Worm (Caenorhabditis elegans) whole organism, L4 larva: Measurements from ENCODE around the gene glr-2.
A peak's percentile ranks its signal among the peaks of the same experiment; 100 is the strongest.

Source experiments
- F26F4.8 ChIP-seq: fragments of 200-800 bp; sonication (Bioruptor generic); conservative IDR thresholded peaks from 2 replicates; pipeline ENCODE4 v1.3.6; 2022; ENCODE audit warnings: missing genetic modification characterization, missing compliant biosample characterization
- F44E2.7 ChIP-seq: fragments of 200-800 bp; sonication (Bioruptor generic); IDR thresholded peaks from 2 replicates; pipeline ENCODE4 v2.1.2; 2022; ENCODE audit warnings: missing genetic modification characterization, missing compliant biosample characterization
- T20F7.1 ChIP-seq: fragments of 200-800 bp; sonication (Bioruptor generic); optimal IDR thresholded peaks from 2 replicates; lab custom pipeline; 2018; ENCODE audit warnings: mild to moderate bottlenecking, missing genetic modification characterization, missing compliant biosample characterization
- Y48G9A.11 ChIP-seq: fragments of 200-800 bp; sonication (Bioruptor generic); IDR thresholded peaks from 2 replicates; pipeline ENCODE4 v1.3.6; 2022; ENCODE audit warnings: missing genetic modification reagents, missing genetic modification characterization, missing compliant biosample characterization
- Y5F2A.4 ChIP-seq: fragments of 200-800 bp; sonication (Bioruptor generic); optimal IDR thresholded peaks from 2 replicates; lab custom pipeline; 2018; ENCODE audit warnings: mild to moderate bottlenecking, missing genetic modification characterization, missing compliant biosample characterization
- aha-1 ChIP-seq: fragments of 150-350 bp; peaks from one replicate; lab custom pipeline; 2014; ENCODE audit warnings: missing biosample characterization, missing genetic modification characterization
- arid-1 ChIP-seq: fragments of 200-800 bp; sonication (Bioruptor generic); conservative IDR thresholded peaks from 2 replicates; pipeline ENCODE4 v1.3.6; 2022; ENCODE audit warnings: missing genetic modification reagents, missing genetic modification characterization, missing compliant biosample characterization
- ceh-20 ChIP-seq: fragments of 200-800 bp; sonication (Bioruptor generic); IDR thresholded peaks from 2 replicates; pipeline ENCODE4 v1.3.6; 2022; ENCODE audit warnings: missing genetic modification reagents, missing genetic modification characterization, missing compliant biosample characterization
- daf-12 ChIP-seq: fragments of 150-350 bp; optimal IDR thresholded peaks from 2 replicates; lab custom pipeline; 2014; ENCODE audit warnings: missing biosample characterization, missing genetic modification reagents, missing genetic modification characterization
- daf-16 ChIP-seq, 3 experiments: sonication (generic microtip); optimal IDR thresholded peaks; 2 replicates each; lab custom pipeline; 2016 to 2017; ENCODE audit warnings: missing genetic modification characterization in 3 of 3, missing genetic modification reagents in 3 of 3, mild to moderate bottlenecking in 2 of 3, missing compliant biosample characterization in 2 of 3, missing biosample characterization in 1 of 3, moderate library complexity in 1 of 3
- dmd-6 ChIP-seq: fragments of 200-800 bp; sonication (Bioruptor generic); IDR thresholded peaks from 2 replicates; pipeline ENCODE4 v1.3.6; 2022; ENCODE audit warnings: missing genetic modification reagents, missing genetic modification characterization, missing compliant biosample characterization
- dpl-1 ChIP-seq: fragments of 150-350 bp; optimal IDR thresholded peaks from 2 replicates; lab custom pipeline; 2014; ENCODE audit warnings: missing biosample characterization, missing genetic modification reagents, missing genetic modification characterization
- dve-1 ChIP-seq: sonication (generic microtip); optimal IDR thresholded peaks from 2 replicates; lab custom pipeline; 2017; ENCODE audit warnings: antibody characterized with exemption, mild to moderate bottlenecking, missing genetic modification characterization, missing compliant biosample characterization; ENCODE audit not compliant: insufficient read depth
- fkh-10 ChIP-seq: fragments of 150-350 bp; optimal IDR thresholded peaks from 2 replicates; lab custom pipeline; 2014; ENCODE audit warnings: missing biosample characterization, missing genetic modification reagents, missing genetic modification characterization
- hlh-11 ChIP-seq: fragments of 200-800 bp; sonication (Bioruptor generic); optimal IDR thresholded peaks from 2 replicates; lab custom pipeline; 2018; ENCODE audit warnings: mild to moderate bottlenecking, missing genetic modification characterization, missing compliant biosample characterization
- jun-1 ChIP-seq: fragments of 150-350 bp; optimal IDR thresholded peaks from 2 replicates; lab custom pipeline; 2014; ENCODE audit warnings: missing biosample characterization, missing genetic modification reagents, missing genetic modification characterization
- lin-29 ChIP-seq: fragments of 200-800 bp; sonication (Bioruptor generic); IDR thresholded peaks from 2 replicates; pipeline ENCODE4 v1.3.6; 2022; ENCODE audit warnings: missing genetic modification reagents, missing genetic modification characterization, missing compliant biosample characterization
- lsy-2 ChIP-seq, 2 experiments: fragments of 150-350 bp in 1 of 2; sonication (generic microtip) in 1 of 2; optimal IDR thresholded peaks; 2 replicates each; lab custom pipeline; 2014 to 2017; ENCODE audit warnings: missing biosample characterization in 2 of 2, missing genetic modification characterization in 2 of 2
- mep-1 ChIP-seq: fragments of 150-350 bp; sonication (generic microtip); optimal IDR thresholded peaks from 3 replicates; lab custom pipeline; 2014; ENCODE audit warnings: missing biosample characterization, missing genetic modification characterization
- mes-2 ChIP-seq: sonication (generic microtip); optimal IDR thresholded peaks from 2 replicates; lab custom pipeline; 2016; ENCODE audit warnings: missing genotype, mild to moderate bottlenecking, missing genetic modification characterization, missing compliant biosample characterization; ENCODE audit not compliant: poor library complexity, severe bottlenecking
- nhr-10 ChIP-seq: fragments of 150-350 bp; optimal IDR thresholded peaks from 2 replicates; lab custom pipeline; 2014; ENCODE audit warnings: missing biosample characterization, missing genetic modification characterization
- nhr-111 ChIP-seq: fragments of 200-800 bp; sonication (Bioruptor generic); optimal IDR thresholded peaks from 2 replicates; lab custom pipeline; 2018; ENCODE audit warnings: mild to moderate bottlenecking, missing genetic modification characterization, missing compliant biosample characterization
- nhr-25 ChIP-seq: sonication (generic microtip); optimal IDR thresholded peaks from 2 replicates; lab custom pipeline; 2017; ENCODE audit warnings: missing genetic modification characterization, mild to moderate bottlenecking, missing compliant biosample characterization, antibody characterized with exemption, moderate library complexity, borderline replicate concordance; ENCODE audit not compliant: insufficient read depth
- nhr-28 ChIP-seq: fragments of 150-350 bp; optimal IDR thresholded peaks from 2 replicates; lab custom pipeline; 2014; ENCODE audit warnings: missing biosample characterization, missing genetic modification characterization
- nhr-76 ChIP-seq: fragments of 150-350 bp; optimal IDR thresholded peaks from 2 replicates; lab custom pipeline; 2014; ENCODE audit warnings: missing biosample characterization, missing genetic modification characterization
- nhr-77 ChIP-seq: fragments of 150-350 bp; optimal IDR thresholded peaks from 2 replicates; lab custom pipeline; 2014; ENCODE audit warnings: missing biosample characterization, missing genetic modification characterization
- pha-4 ChIP-seq, 2 experiments: fragments of 150-350 bp in 1 of 2; fragments of 200-800 bp in 1 of 2; sonication (Bioruptor generic) in 1 of 2; IDR thresholded peaks in 1 of 2; optimal IDR thresholded peaks in 1 of 2; 2 replicates each; pipeline versions ENCODE4 v1.3.6 to Lab custom; 2014 to 2022; ENCODE audit warnings: missing genetic modification characterization in 2 of 2, missing genetic modification reagents in 2 of 2, missing biosample characterization in 1 of 2, missing compliant biosample characterization in 1 of 2
- pqm-1 ChIP-seq: sonication (generic microtip); optimal IDR thresholded peaks from 2 replicates; lab custom pipeline; 2017; ENCODE audit warnings: missing biosample characterization, missing genetic modification characterization
- rbr-2 ChIP-seq: sonication (generic microtip); optimal IDR thresholded peaks from 2 replicates; lab custom pipeline; 2016; ENCODE audit warnings: missing genotype, missing genetic modification characterization, missing compliant biosample characterization
- sdz-12 ChIP-seq: fragments of 200-800 bp; sonication (Bioruptor generic); optimal IDR thresholded peaks from 2 replicates; lab custom pipeline; 2018; ENCODE audit warnings: mild to moderate bottlenecking, missing genetic modification characterization, missing compliant biosample characterization
- spr-1 ChIP-seq: sonication (generic microtip); optimal IDR thresholded peaks from 2 replicates; lab custom pipeline; 2016; ENCODE audit warnings: mild to moderate bottlenecking, missing genetic modification characterization, missing compliant biosample characterization
- tra-1 ChIP-seq: fragments of 200-800 bp; sonication (Bioruptor generic); IDR thresholded peaks from 2 replicates; pipeline ENCODE4 v1.3.6; 2022; ENCODE audit warnings: missing genetic modification reagents, missing genetic modification characterization, missing compliant biosample characterization
- unc-130 ChIP-seq: sonication (generic microtip); optimal IDR thresholded peaks from 2 replicates; lab custom pipeline; 2016; ENCODE audit warnings: missing genetic modification reagents, missing genetic modification characterization, missing compliant biosample characterization
- unc-62 ChIP-seq, 3 experiments: fragments of 150-350 bp in 1 of 3; sonication (generic microtip); optimal IDR thresholded peaks in 2 of 3; peaks in 1 of 3; 1 replicate in 1 of 3; 2 replicates in 2 of 3; lab custom pipeline; 2014 to 2017; ENCODE audit warnings: missing biosample characterization in 3 of 3, missing genetic modification characterization in 3 of 3, missing genetic modification reagents in 3 of 3, missing genotype in 1 of 3
- zip-11 ChIP-seq: fragments of 200-800 bp; sonication (Bioruptor generic); IDR thresholded peaks from 2 replicates; pipeline ENCODE4 v1.3.6; 2022; ENCODE audit warnings: missing genetic modification characterization, missing compliant biosample characterization
- ztf-7 ChIP-seq: fragments of 150-350 bp; optimal IDR thresholded peaks from 2 replicates; lab custom pipeline; 2014; ENCODE audit warnings: missing biosample characterization, missing genetic modification characterization

Gene glr-2

ce11 chrIII:7128601-7129000 is 16.2 kb downstream of the glr-2 start, which contains the start of gene viro-2:
Gene viro-2, plus strand, starts transcription at chrIII:7128901.
- TF ChIP-seq dmd-6 (GFP tag; lab: Robert Waterston, UW): peak; percentile 50

ce11 chrIII:7124364-7124763 is 20.4 kb downstream of the glr-2 start, which contains the start of gene B0280.2:
Gene B0280.2, plus strand, starts transcription at chrIII:7124664.
- TF ChIP-seq unc-130: no peak
- no peak for TF ChIP-seq nhr-25
- no peak for TF ChIP-seq rbr-2 (tag; lab: Kevin White, UChicago)
- no peak for TF ChIP-seq daf-12 (tag; lab: Kevin White, UChicago)
- TF ChIP-seq dve-1 (tag; lab: Kevin White, UChicago): no peak
- no peak for TF ChIP-seq Y48G9A.11 (GFP tag; lab: Robert Waterston, UW)
- TF ChIP-seq nhr-76 (tag; lab: Kevin White, UChicago): no peak
- no peak for TF ChIP-seq F26F4.8 (GFP tag; lab: Robert Waterston, UW)
- TF ChIP-seq ceh-20 (GFP tag; lab: Robert Waterston, UW): no peak
- TF ChIP-seq zip-11 (GFP tag; lab: Robert Waterston, UW): no peak
- TF ChIP-seq spr-1: no peak
- TF ChIP-seq jun-1 (tag; lab: Kevin White, UChicago): no peak
- TF ChIP-seq F44E2.7 (GFP tag; lab: Robert Waterston, UW): no peak

- no peak for TF ChIP-seq Y5F2A.4 (GFP tag; lab: Kevin White, UChicago)
- no peak for TF ChIP-seq daf-16 (GFP tag; optimal IDR thresholded peaks at IDR 0.05; lab: Kevin White, UChicago)
- peak; percentile 72 for TF ChIP-seq daf-16 (tag; optimal IDR thresholded peaks at IDR 0.05; lab: Kevin White, UChicago)
- TF ChIP-seq nhr-28: peak; percentile 6
- TF ChIP-seq Y48G9A.11 (GFP tag; lab: Robert Waterston, UW): no peak
- TF ChIP-seq lin-29 (GFP tag; lab: Robert Waterston, UW): no peak
- TF ChIP-seq T20F7.1 (GFP tag; lab: Kevin White, UChicago): no peak
- TF ChIP-seq dve-1 (tag; lab: Kevin White, UChicago): peak; percentile 52
- TF ChIP-seq lsy-2 (tag; optimal IDR thresholded peaks at IDR 0.05; lab: Kevin White, UChicago): peak; percentile 42 to 96
- no peak for TF ChIP-seq sdz-12
- peak; percentile 6 for TF ChIP-seq dpl-1 (GFP tag; lab: Kevin White, UChicago)
- TF ChIP-seq pha-4 (GFP tag; IDR thresholded peaks at IDR 0.05; lab: Robert Waterston, UW): no peak
- no peak for TF ChIP-seq pha-4 (tag; optimal IDR thresholded peaks at IDR 0.05; lab: Kevin White, UChicago)
- no peak for TF ChIP-seq F44E2.7 (GFP tag; lab: Robert Waterston, UW)
- no peak for TF ChIP-seq arid-1 (GFP tag; lab: Robert Waterston, UW)
- TF ChIP-seq hlh-11: peak; percentile 40
- peak; percentile 79 for TF ChIP-seq aha-1 (tag; lab: Kevin White, UChicago)
- peak in 1 of 2 experiments; percentile 73 for TF ChIP-seq unc-62 (GFP tag; optimal IDR thresholded peaks at IDR 0.05 in 1 of 2; lab: Kevin White, UChicago)
- TF ChIP-seq unc-62 (tag; optimal IDR thresholded peaks at IDR 0.05; lab: Kevin White, UChicago): no peak
- TF ChIP-seq fkh-10 (GFP tag; lab: Kevin White, UChicago): no peak
- TF ChIP-seq tra-1 (GFP tag; lab: Robert Waterston, UW): no peak
- TF ChIP-seq nhr-77 (tag; lab: Kevin White, UChicago): peak; percentile 41
- no peak for TF ChIP-seq jun-1 (tag; lab: Kevin White, UChicago)
- peak; percentile 5 for TF ChIP-seq ztf-7
- peak; percentile 44 for TF ChIP-seq mes-2 (tag; lab: Kevin White, UChicago)
- peak; percentile 16 for TF ChIP-seq nhr-10 (tag; lab: Kevin White, UChicago)
- TF ChIP-seq unc-130: no peak
- no peak for TF ChIP-seq nhr-111 (GFP tag; lab: Kevin White, UChicago)
- peak; percentile 23 for TF ChIP-seq pqm-1
- TF ChIP-seq mep-1 (tag; lab: Kevin White, UChicago): peak; percentile 25
These were observed 21.9 kb downstream of the glr-2 start, which contains the start of the genes B0280.9 and rpia-1 for ce11 chrIII:7122860-7123259. Gene B0280.9, minus strand, starts transcription at chrIII:7122895. Gene rpia-1, plus strand, starts transcription at chrIII:7123128.
